Worm (Caenorhabditis elegans): ENCODE measurements around the gene dmsr-9.

dmsr-9 gene

ce11 chrV:6801850-6802249 lies 2.4 kb upstream of the dmsr-9 start, which contains the start of gene dmsr-10:
Gene dmsr-10, minus strand, starts transcription at chrV:6801950.
- TF ChIP-seq aha-1 (tag) = peak; percentile 3
- TF ChIP-seq mes-2 (tag; optimal IDR thresholded peaks at IDR 0.05; ENCODE audit: poor library complexity, severe bottlenecking) = no peak

ce11 chrV:6796894-6797293 lies 2.6 kb downstream of the dmsr-9 start:
- TF ChIP-seq nhr-10 (tag; optimal IDR thresholded peaks at IDR 0.05) (no peak), mdl-1 (tag; optimal IDR thresholded peaks at IDR 0.05) (peak in 1 of 2 experiments; percentile 50), ceh-28 (tag; optimal IDR thresholded peaks at IDR 0.05) (no peak), nhr-11 (tag; optimal IDR thresholded peaks at IDR 0.05) (peak; percentile 18), tra-1 (GFP tag; IDR thresholded peaks at IDR 0.05) (no peak), dve-1 (tag; optimal IDR thresholded peaks at IDR 0.05; ENCODE audit: insufficient read depth) (peak; percentile 24), lim-7 (GFP tag; IDR thresholded peaks at IDR 0.05) (no peak), D1046.2 (GFP tag; IDR thresholded peaks at IDR 0.05) (no peak), egl-43 (GFP tag; IDR thresholded peaks at IDR 0.05) (no peak), dmd-9 (GFP tag; IDR thresholded peaks at IDR 0.05) (no peak), lin-39 (tag; optimal IDR thresholded peaks at IDR 0.05) (no peak), dmd-8 (GFP tag; IDR thresholded peaks at IDR 0.05) (no peak), spr-3 (GFP tag; optimal IDR thresholded peaks at IDR 0.05) (no peak), hmg-1.1 (GFP tag; IDR thresholded peaks at IDR 0.05) (peak; percentile 66), nhr-111 (GFP tag; optimal IDR thresholded peaks at IDR 0.05) (no peak), nhr-28 (tag; optimal IDR thresholded peaks at IDR 0.05) (peak; percentile 38), zfp-3 (GFP tag; conservative IDR thresholded peaks at IDR 0.05) (no peak), fkh-10 (GFP tag; optimal IDR thresholded peaks at IDR 0.05) (no peak), hlh-30 (tag; optimal IDR thresholded peaks at IDR 0.05; ENCODE audit: insufficient read depth) (peak; percentile 0), lin-29 (GFP tag; IDR thresholded peaks at IDR 0.05) (no peak), ama-1 (optimal IDR thresholded peaks at IDR 0.05) (no peak), snpc-4 (tag; optimal IDR thresholded peaks at IDR 0.05) (no peak), nhr-48 (tag; optimal IDR thresholded peaks at IDR 0.05) (no peak), madf-5 (GFP tag; IDR thresholded peaks at IDR 0.05) (no peak), dpl-1 (GFP tag; optimal IDR thresholded peaks at IDR 0.05) (peak; percentile 36), zag-1 (tag; optimal IDR thresholded peaks at IDR 0.05) (no peak), php-3 (GFP tag; IDR thresholded peaks at IDR 0.05) (no peak), F49E8.2 (tag; optimal IDR thresholded peaks at IDR 0.05; ENCODE audit: borderline replicate concordance) (no peak), dmd-6 (GFP tag; IDR thresholded peaks at IDR 0.05) (no peak), mxl-3 (GFP tag; optimal IDR thresholded peaks at IDR 0.05) (peak; percentile 70), F44E2.7 (GFP tag; IDR thresholded peaks at IDR 0.05) (no peak), nhr-6 (tag; optimal IDR thresholded peaks at IDR 0.05) (no peak), Y5F2A.4 (GFP tag; optimal IDR thresholded peaks at IDR 0.05) (no peak), F26F4.8 (GFP tag; conservative IDR thresholded peaks at IDR 0.05) (no peak), rbr-2 (tag; optimal IDR thresholded peaks at IDR 0.05) (peak; percentile 25), daf-19 (GFP tag; conservative IDR thresholded peaks at IDR 0.05) (no peak), mep-1 (tag; optimal IDR thresholded peaks at IDR 0.05) (peak; percentile 56), lin-15B (tag; optimal IDR thresholded peaks at IDR 0.05) (no peak)

DNA sequence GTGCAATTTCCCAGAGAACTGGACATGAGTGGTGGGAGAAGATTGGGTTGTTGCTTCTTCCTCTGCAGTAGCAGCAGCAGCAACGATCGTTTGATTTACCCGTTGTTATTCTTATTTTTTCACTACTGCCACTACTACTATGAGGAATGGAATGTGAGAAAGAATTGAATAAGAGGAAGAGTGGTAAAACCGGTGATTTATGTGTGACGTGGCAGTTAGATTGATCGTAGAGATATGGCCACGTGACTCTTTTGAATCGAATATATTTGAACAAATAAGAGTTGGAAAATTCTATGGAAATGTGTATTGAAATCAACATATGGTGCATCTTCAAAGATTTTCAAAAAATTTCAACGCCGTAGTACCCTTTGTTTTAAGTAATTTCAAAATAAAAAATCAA lies 3.2 kb downstream of the dmsr-9 start:
- TF ChIP-seq aly-2 (tag; optimal IDR thresholded peaks at IDR 0.05) (no peak), saeg-2 (GFP tag; IDR thresholded peaks at IDR 0.05) (no peak), ztf-11 (tag; optimal IDR thresholded peaks at IDR 0.05) (no peak), lin-1 (GFP tag; IDR thresholded peaks at IDR 0.05) (no peak), mxl-2 (GFP tag; conservative IDR thresholded peaks at IDR 0.05) (no peak), Y48G9A.11 (GFP tag; IDR thresholded peaks at IDR 0.05) (no peak), lin-38 (GFP tag; IDR thresholded peaks at IDR 0.05) (no peak), lin-39 (tag; optimal IDR thresholded peaks at IDR 0.05) (no peak), T20F7.1 (GFP tag; optimal IDR thresholded peaks at IDR 0.05) (no peak), ceh-44 (GFP tag; IDR thresholded peaks at IDR 0.05) (no peak), lsy-2 (tag; optimal IDR thresholded peaks at IDR 0.05) (no peak), mdl-1 (tag; optimal IDR thresholded peaks at IDR 0.05) (no peak), mxl-3 (GFP tag; optimal IDR thresholded peaks at IDR 0.05) (no peak), fkh-10 (GFP tag; optimal IDR thresholded peaks at IDR 0.05) (no peak), ceh-82 (tag; optimal IDR thresholded peaks at IDR 0.05) (no peak), madf-9 (GFP tag; conservative IDR thresholded peaks at IDR 0.05) (no peak), nhr-48 (tag; optimal IDR thresholded peaks at IDR 0.05) (no peak)

Measured in whole organism, L4 larva.